Worm (Caenorhabditis elegans) whole organism, young adult: ENCODE measurements around the gene mks-1.
A peak's percentile ranks its signal among the peaks of the same experiment; 100 is the strongest.

Experiments used
- B0019.2 ChIP-seq: fragments of 200-800 bp; sonication (Bioruptor generic); conservative IDR thresholded peaks from 2 replicates; pipeline ENCODE4 v1.3.6; 2022; ENCODE audit warnings: missing genetic modification reagents, missing genetic modification characterization, missing compliant biosample characterization
- K12H6.12 ChIP-seq: fragments of 200-800 bp; sonication (Bioruptor generic); optimal IDR thresholded peaks from 2 replicates; lab custom pipeline; 2018; ENCODE audit warnings: mild to moderate bottlenecking, missing genetic modification characterization, missing compliant biosample characterization
- T07F8.4 ChIP-seq: sonication (generic microtip); optimal IDR thresholded peaks from 2 replicates; lab custom pipeline; 2016; ENCODE audit warnings: mild to moderate bottlenecking, missing genetic modification characterization, moderate library complexity, missing compliant biosample characterization
- T26A5.8 ChIP-seq: sonication (generic microtip); optimal IDR thresholded peaks from 2 replicates; lab custom pipeline; 2016; ENCODE audit warnings: missing genetic modification characterization, missing compliant biosample characterization
- Y53F4B.3 ChIP-seq: fragments of 200-800 bp; sonication (Bioruptor generic); IDR thresholded peaks from 2 replicates; pipeline ENCODE4 v1.3.6; 2022; ENCODE audit warnings: missing genetic modification reagents, missing genetic modification characterization, missing compliant biosample characterization
- Y95B8A.8 ChIP-seq: fragments of 200-800 bp; sonication (Bioruptor generic); IDR thresholded peaks from 2 replicates; pipeline ENCODE4 v1.3.6; 2022; ENCODE audit warnings: missing genetic modification reagents, missing genetic modification characterization, missing compliant biosample characterization
- ZK185.1 ChIP-seq: sonication (generic microtip); optimal IDR thresholded peaks from 2 replicates; lab custom pipeline; 2016; ENCODE audit warnings: mild to moderate bottlenecking, missing genetic modification characterization, missing compliant biosample characterization; ENCODE audit not compliant: poor library complexity, severe bottlenecking
- akir-1 ChIP-seq: fragments of 200-800 bp; sonication (Bioruptor generic); optimal IDR thresholded peaks from 2 replicates; lab custom pipeline; 2018; ENCODE audit warnings: mild to moderate bottlenecking, missing genetic modification characterization, moderate library complexity, missing compliant biosample characterization
- attf-3 ChIP-seq: fragments of 200-800 bp; sonication (Bioruptor generic); conservative IDR thresholded peaks from 2 replicates; pipeline ENCODE4 v1.3.6; 2022; ENCODE audit warnings: missing genetic modification reagents, missing genetic modification characterization, missing compliant biosample characterization
- attf-6 ChIP-seq: fragments of 200-800 bp; sonication (Bioruptor generic); IDR thresholded peaks from 2 replicates; pipeline ENCODE4 v1.3.6; 2022; ENCODE audit warnings: missing genetic modification reagents, missing genetic modification characterization, missing compliant biosample characterization
- ccch-3 ChIP-seq: fragments of 200-800 bp; sonication (Bioruptor generic); optimal IDR thresholded peaks from 2 replicates; lab custom pipeline; 2018; ENCODE audit warnings: mild to moderate bottlenecking, missing genetic modification characterization, missing compliant biosample characterization
- ceh-100 ChIP-seq: fragments of 200-800 bp; sonication (Bioruptor generic); IDR thresholded peaks from 2 replicates; pipeline ENCODE4 v1.3.6; 2022; ENCODE audit warnings: missing genetic modification reagents, missing genetic modification characterization, missing compliant biosample characterization
- ceh-27 ChIP-seq: fragments of 200-800 bp; sonication (Bioruptor generic); optimal IDR thresholded peaks from 2 replicates; lab custom pipeline; 2018; ENCODE audit warnings: mild to moderate bottlenecking, missing genetic modification characterization, moderate library complexity, missing compliant biosample characterization
- ceh-91 ChIP-seq: fragments of 200-800 bp; sonication (Bioruptor generic); IDR thresholded peaks from 2 replicates; pipeline ENCODE4 v1.3.6; 2022; ENCODE audit warnings: missing genetic modification reagents, missing genetic modification characterization, missing compliant biosample characterization
- efl-1 ChIP-seq: fragments of 150-350 bp; optimal IDR thresholded peaks from 2 replicates; lab custom pipeline; 2014; ENCODE audit warnings: missing biosample characterization, missing genetic modification reagents, missing genetic modification characterization
- egrh-3 ChIP-seq: fragments of 200-800 bp; sonication (Bioruptor generic); IDR thresholded peaks from 2 replicates; pipeline ENCODE4 v1.3.6; 2022; ENCODE audit warnings: missing genetic modification reagents, missing genetic modification characterization, missing compliant biosample characterization
- hlh-26 ChIP-seq: fragments of 200-800 bp; sonication (Bioruptor generic); conservative IDR thresholded peaks from 2 replicates; pipeline ENCODE4 v1.3.6; 2022; ENCODE audit warnings: missing genetic modification reagents, missing genetic modification characterization, missing compliant biosample characterization
- hmg-1.2 ChIP-seq: fragments of 200-800 bp; sonication (Bioruptor generic); IDR thresholded peaks from 2 replicates; pipeline ENCODE4 v1.3.6; 2022; ENCODE audit warnings: missing genetic modification reagents, missing genetic modification characterization, missing compliant biosample characterization
- hmg-20 ChIP-seq: fragments of 200-800 bp; sonication (Bioruptor generic); IDR thresholded peaks from 2 replicates; pipeline ENCODE4 v1.3.6; 2022; ENCODE audit warnings: missing genetic modification reagents, missing genetic modification characterization, missing compliant biosample characterization
- let-607 ChIP-seq, 2 experiments: fragments of 200-800 bp in 1 of 2; sonication (Bioruptor generic) in 1 of 2; sonication (generic microtip) in 1 of 2; optimal IDR thresholded peaks; 2 replicates each; lab custom pipeline; 2016 to 2018; ENCODE audit warnings: mild to moderate bottlenecking in 2 of 2, missing compliant biosample characterization in 2 of 2, missing genetic modification characterization in 2 of 2, moderate library complexity in 2 of 2, missing genotype in 1 of 2
- lin-35 ChIP-seq, 3 experiments: fragments of 150-350 bp in 2 of 3; sonication (generic microtip) in 1 of 3; optimal IDR thresholded peaks; 2 replicates each; lab custom pipeline; 2014 to 2018; ENCODE audit warnings: missing biosample characterization in 3 of 3, missing genetic modification characterization in 3 of 3, missing genetic modification reagents in 3 of 3
- lin-40 ChIP-seq: sonication (generic microtip); optimal IDR thresholded peaks from 2 replicates; lab custom pipeline; 2016; ENCODE audit warnings: missing genetic modification characterization, mild to moderate bottlenecking, missing compliant biosample characterization, missing genotype, missing genetic modification reagents
- lsy-27 ChIP-seq: sonication (generic microtip); optimal IDR thresholded peaks from 2 replicates; lab custom pipeline; 2017; ENCODE audit warnings: missing genetic modification characterization, mild to moderate bottlenecking, missing compliant biosample characterization, antibody characterized with exemption, missing genotype, borderline replicate concordance; ENCODE audit not compliant: insufficient read depth
- mes-4 ChIP-seq: sonication (generic microtip); optimal IDR thresholded peaks from 2 replicates; lab custom pipeline; 2016; ENCODE audit warnings: missing genotype, missing genetic modification characterization, missing compliant biosample characterization
- mxl-1 ChIP-seq: sonication (generic microtip); optimal IDR thresholded peaks from 2 replicates; lab custom pipeline; 2016; ENCODE audit warnings: missing genetic modification characterization, missing compliant biosample characterization
- nfyb-1 ChIP-seq: fragments of 200-800 bp; sonication (Bioruptor generic); IDR thresholded peaks from 2 replicates; pipeline ENCODE4 v1.3.6; 2022; ENCODE audit warnings: missing genetic modification reagents, missing genetic modification characterization, missing compliant biosample characterization
- nhr-120 ChIP-seq: fragments of 200-800 bp; sonication (Bioruptor generic); IDR thresholded peaks from 2 replicates; pipeline ENCODE4 v1.3.6; 2022; ENCODE audit warnings: missing genetic modification characterization, missing compliant biosample characterization
- pbrm-1 ChIP-seq: fragments of 200-800 bp; sonication (Bioruptor generic); IDR thresholded peaks from 2 replicates; pipeline ENCODE4 v1.3.6; 2022; ENCODE audit warnings: missing genetic modification reagents, missing genetic modification characterization, missing compliant biosample characterization
- sea-2 ChIP-seq: fragments of 200-800 bp; sonication (Bioruptor generic); IDR thresholded peaks from 2 replicates; pipeline ENCODE4 v1.3.6; 2022; ENCODE audit warnings: missing genetic modification characterization, missing compliant biosample characterization
- tbp1 ChIP-seq: fragments of 200-800 bp; sonication (Bioruptor generic); optimal IDR thresholded peaks from 2 replicates; lab custom pipeline; 2018; ENCODE audit warnings: mild to moderate bottlenecking, missing genetic modification characterization, missing compliant biosample characterization
- tlf-1 ChIP-seq: fragments of 200-800 bp; sonication (Bioruptor generic); optimal IDR thresholded peaks from 2 replicates; lab custom pipeline; 2018; ENCODE audit warnings: mild to moderate bottlenecking, missing genetic modification characterization, missing compliant biosample characterization
- ztf-18 ChIP-seq: sonication (generic microtip); optimal IDR thresholded peaks from 2 replicates; lab custom pipeline; 2016; ENCODE audit warnings: missing genotype, mild to moderate bottlenecking, missing genetic modification characterization, missing compliant biosample characterization
- ztf-25 ChIP-seq: fragments of 200-800 bp; sonication (Bioruptor generic); IDR thresholded peaks from 2 replicates; pipeline ENCODE4 v1.3.6; 2022; ENCODE audit warnings: missing genetic modification reagents, missing genetic modification characterization, missing compliant biosample characterization

mks-1 gene

DNA sequence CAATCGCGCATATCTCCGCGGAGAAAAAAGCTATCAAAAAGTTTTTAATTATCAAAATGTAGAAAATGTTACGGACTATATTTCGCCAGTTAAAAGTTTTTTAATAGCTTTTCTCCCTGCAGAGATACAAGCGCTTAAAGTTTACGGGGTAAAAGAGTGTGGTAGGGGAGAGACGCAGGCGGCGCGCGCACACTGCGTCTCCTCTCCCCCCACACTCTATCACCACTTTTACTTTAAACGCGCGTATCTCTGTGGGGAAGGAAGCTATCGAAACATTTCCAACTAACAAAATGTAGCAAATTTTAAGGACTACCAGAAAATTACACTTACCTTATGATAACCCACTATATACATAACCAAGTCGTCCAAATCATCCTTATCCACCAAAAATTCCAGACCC lies 17.5 kb downstream of the mks-1 start:
- TF ChIP-seq lsy-27 (tag; lab: Kevin White, UChicago) (no peak), ccch-3 (no peak), Y53F4B.3 (GFP tag; lab: Robert Waterston, UW) (no peak), tlf-1 (no peak), lin-40 (tag; lab: Kevin White, UChicago) (no peak), hmg-20 (no peak), B0019.2 (GFP tag; lab: Robert Waterston, UW) (no peak), hmg-1.2 (GFP tag; lab: Robert Waterston, UW) (peak; percentile 90), attf-3 (GFP tag; lab: Robert Waterston, UW) (no peak)

DNA sequence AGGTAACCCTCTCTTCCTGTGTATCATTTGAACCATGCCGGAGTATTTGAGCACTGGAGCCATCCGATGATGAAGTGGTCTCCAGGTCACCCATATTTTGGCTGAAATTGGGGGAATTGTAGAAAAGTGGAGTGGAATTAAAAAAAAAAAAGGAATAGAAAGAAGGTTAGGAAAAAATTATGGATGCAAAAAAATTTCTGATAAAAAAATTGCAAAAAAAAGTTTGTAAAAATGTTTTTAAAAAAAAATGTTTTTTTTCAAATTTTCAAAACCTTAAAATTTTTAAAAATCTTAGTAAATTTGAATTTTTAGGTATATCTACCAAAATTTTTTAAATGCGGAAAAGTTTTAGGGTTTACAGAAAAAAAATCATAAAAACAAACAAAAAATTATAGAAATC lies 33.0 kb downstream of the mks-1 start, which contains the start of gene frm-8:
frm-8 (minus strand) TSS at position 101 of the 400 bp plus-strand sequence.
- no peak for TF ChIP-seq let-607 (tag; optimal IDR thresholded peaks at IDR 0.05; lab: Kevin White, UChicago)

DNA sequence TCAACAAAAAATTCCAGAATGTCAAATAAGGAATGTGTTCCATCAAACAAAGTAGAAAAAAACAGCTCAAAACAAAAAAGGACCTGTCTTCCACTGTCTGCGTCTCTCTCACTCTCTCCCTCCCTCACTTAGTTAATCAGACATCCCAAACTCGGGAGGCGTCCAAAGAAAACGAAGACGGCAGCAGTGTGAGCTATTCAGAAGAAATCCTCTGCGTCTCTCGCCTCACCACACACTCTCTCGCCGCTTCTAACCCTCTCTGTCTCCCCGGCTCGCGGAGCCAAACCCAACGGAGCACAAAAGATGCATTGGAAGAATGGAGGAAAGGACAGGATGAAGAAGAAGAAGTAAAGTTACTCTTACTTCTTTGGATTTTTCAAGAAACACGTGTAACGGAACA lies 34.2 kb downstream of the mks-1 start:
- peak; percentile 19 for TF ChIP-seq K12H6.12
- TF ChIP-seq sea-2: no peak
- no peak for TF ChIP-seq mxl-1 (tag; lab: Kevin White, UChicago)
- no peak for TF ChIP-seq lin-35 (GFP tag; optimal IDR thresholded peaks at IDR 0.05; lab: Kevin White, UChicago)
- 0 out of 2 replicates have a peak, but pooled peaks have one; percentile 16 for TF ChIP-seq nfyb-1 (GFP tag; lab: Robert Waterston, UW)
- peak; percentile 73 for TF ChIP-seq hmg-1.2 (GFP tag; lab: Robert Waterston, UW)
- no peak for TF ChIP-seq lin-40 (tag; lab: Kevin White, UChicago)
- TF ChIP-seq ztf-25 (GFP tag; lab: Robert Waterston, UW): no peak
- TF ChIP-seq pbrm-1 (GFP tag; lab: Robert Waterston, UW): 0 out of 2 replicates have a peak, but pooled peaks have one; percentile 14
- no peak for TF ChIP-seq ceh-27 (GFP tag; lab: Kevin White, UChicago)
- TF ChIP-seq akir-1 (GFP tag; lab: Kevin White, UChicago): no peak
- TF ChIP-seq T07F8.4 (tag; lab: Kevin White, UChicago): no peak
- no peak for TF ChIP-seq ZK185.1 (tag; lab: Kevin White, UChicago)

DNA sequence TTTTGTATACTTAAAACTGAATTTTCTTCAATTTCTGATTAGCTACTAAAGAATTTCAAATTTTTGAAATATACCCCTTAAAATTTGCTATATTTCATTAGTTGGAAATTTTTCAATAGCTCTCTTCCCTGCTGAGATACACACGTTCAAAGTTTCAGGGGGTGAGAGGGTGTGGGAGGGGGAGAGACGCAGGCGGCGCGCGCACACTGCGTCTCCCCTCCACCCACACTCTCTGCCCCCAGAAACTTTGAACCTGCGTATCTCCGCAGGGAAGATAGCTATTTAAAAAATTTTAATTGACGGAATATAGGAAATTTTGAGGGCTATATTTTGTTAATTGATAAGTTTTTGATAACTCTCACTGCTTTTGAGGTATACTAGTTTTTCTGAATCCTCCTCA lies 36.6 kb downstream of the mks-1 start:
- no peak for TF ChIP-seq ceh-100 (GFP tag; lab: Robert Waterston, UW)
- TF ChIP-seq hmg-1.2 (GFP tag; lab: Robert Waterston, UW): peak; percentile 78
- TF ChIP-seq lin-40 (tag; lab: Kevin White, UChicago): no peak
- 0 out of 2 replicates have a peak, but pooled peaks have one; percentile 17 for TF ChIP-seq egrh-3
- TF ChIP-seq T26A5.8 (tag; lab: Kevin White, UChicago): no peak
- TF ChIP-seq mes-4 (tag; lab: Kevin White, UChicago): no peak
- no peak for TF ChIP-seq hlh-26 (GFP tag; lab: Robert Waterston, UW)
- no peak for TF ChIP-seq Y95B8A.8
- TF ChIP-seq ztf-18 (tag; lab: Kevin White, UChicago): no peak
- no peak for TF ChIP-seq efl-1 (GFP tag; lab: Kevin White, UChicago)
- no peak for TF ChIP-seq mxl-1 (tag; lab: Kevin White, UChicago)
- no peak for TF ChIP-seq tbp1 (GFP tag; lab: Kevin White, UChicago)
- no peak for TF ChIP-seq hmg-20
- TF ChIP-seq ceh-91: no peak
- no peak for TF ChIP-seq nhr-120 (GFP tag; lab: Robert Waterston, UW)
- no peak for TF ChIP-seq nfyb-1 (GFP tag; lab: Robert Waterston, UW)
- no peak for TF ChIP-seq attf-6 (GFP tag; lab: Robert Waterston, UW)
- TF ChIP-seq B0019.2 (GFP tag; lab: Robert Waterston, UW): no peak
